Worm (Caenorhabditis elegans) whole organism, early embryonic: ENCODE measurements around the gene Y43F8B.11.

Experiments used
- B0310.2 ChIP-seq: sonication (generic microtip); optimal IDR thresholded peaks from 2 replicates; lab custom pipeline; 2016; ENCODE audit warnings: mild to moderate bottlenecking, missing genetic modification characterization, missing compliant biosample characterization
- F13C5.2 ChIP-seq: sonication (generic microtip); optimal IDR thresholded peaks from 2 replicates; lab custom pipeline; 2017; ENCODE audit warnings: mild to moderate bottlenecking, missing genetic modification characterization, inconsistent platforms, missing compliant biosample characterization
- aly-1 ChIP-seq: sonication (generic microtip); optimal IDR thresholded peaks from 2 replicates; lab custom pipeline; 2016; ENCODE audit warnings: missing genetic modification characterization, missing compliant biosample characterization
- flt-1 ChIP-seq: fragments of 200-800 bp; sonication (Bioruptor generic); IDR thresholded peaks from 2 replicates; pipeline ENCODE4 v1.3.6; 2022; ENCODE audit warnings: missing genetic modification characterization, missing compliant biosample characterization
- scrt-1 ChIP-seq: fragments of 200-800 bp; sonication (Bioruptor generic); IDR thresholded peaks from 2 replicates; pipeline ENCODE4 v1.3.6; 2022; ENCODE audit warnings: missing genetic modification characterization, missing compliant biosample characterization
- tbx-37 ChIP-seq: fragments of 200-800 bp; sonication (Bioruptor generic); conservative IDR thresholded peaks from 2 replicates; pipeline ENCODE4 v1.3.6; 2022; ENCODE audit warnings: missing genetic modification reagents, missing genetic modification characterization, missing compliant biosample characterization
- tra-4 ChIP-seq: sonication (generic microtip); optimal IDR thresholded peaks from 2 replicates; lab custom pipeline; 2017; ENCODE audit warnings: missing genetic modification characterization, missing compliant biosample characterization

ce11 chrV:19462020-19462419 is 8.5 kb upstream of the Y43F8B.11 start, which contains the start of gene Y43F8B.15:
- TF ChIP-seq F13C5.2, result no peak
- TF ChIP-seq tbx-37 (GFP tag; lab: Robert Waterston, UW), result no peak
- TF ChIP-seq scrt-1 (GFP tag; lab: Robert Waterston, UW), result no peak
- no peak for TF ChIP-seq B0310.2 (tag; lab: Kevin White, UChicago)
- no peak for TF ChIP-seq tra-4 (tag; lab: Kevin White, UChicago)
- no peak for TF ChIP-seq aly-1 (tag; lab: Kevin White, UChicago)
- TF ChIP-seq flt-1 (GFP tag; lab: Robert Waterston, UW), result no peak
